Worm (Caenorhabditis elegans): ENCODE measurements around the gene shc-3.

The shc-3 gene

DNA sequence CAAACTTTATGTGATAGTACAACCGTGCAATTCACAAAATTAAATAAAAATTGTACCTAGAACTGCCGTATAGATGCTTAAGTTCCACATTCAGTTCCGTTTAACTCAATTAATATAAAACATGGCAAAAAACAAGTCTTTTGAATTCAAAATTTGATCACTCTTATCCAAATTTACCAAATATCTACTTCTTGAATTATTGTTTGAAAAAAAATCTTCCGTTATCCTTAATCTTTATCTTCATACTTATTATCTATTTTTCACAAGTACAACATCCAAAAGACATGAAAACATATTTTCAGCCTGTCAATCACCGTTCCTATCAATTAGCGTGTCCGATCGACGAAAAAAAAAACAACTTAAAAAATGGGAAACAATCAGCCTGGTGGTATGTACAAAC lies 38.1 kb downstream of the shc-3 start, which contains the start of gene aakb-1:
aakb-1 (plus strand) TSS at position 301 of the 400 bp plus-strand sequence.
- TF ChIP-seq B0310.2 (tag; optimal IDR thresholded peaks at IDR 0.05) (no peak), hmbx-1 (tag; optimal IDR thresholded peaks at IDR 0.05) (no peak), scrt-1 (GFP tag; IDR thresholded peaks at IDR 0.05) (no peak), tbx-11 (GFP tag; IDR thresholded peaks at IDR 0.05) (no peak), flt-1 (GFP tag; IDR thresholded peaks at IDR 0.05) (no peak), ets-7 (tag; optimal IDR thresholded peaks at IDR 0.05) (no peak), tbx-37 (GFP tag; conservative IDR thresholded peaks at IDR 0.05) (no peak)

DNA sequence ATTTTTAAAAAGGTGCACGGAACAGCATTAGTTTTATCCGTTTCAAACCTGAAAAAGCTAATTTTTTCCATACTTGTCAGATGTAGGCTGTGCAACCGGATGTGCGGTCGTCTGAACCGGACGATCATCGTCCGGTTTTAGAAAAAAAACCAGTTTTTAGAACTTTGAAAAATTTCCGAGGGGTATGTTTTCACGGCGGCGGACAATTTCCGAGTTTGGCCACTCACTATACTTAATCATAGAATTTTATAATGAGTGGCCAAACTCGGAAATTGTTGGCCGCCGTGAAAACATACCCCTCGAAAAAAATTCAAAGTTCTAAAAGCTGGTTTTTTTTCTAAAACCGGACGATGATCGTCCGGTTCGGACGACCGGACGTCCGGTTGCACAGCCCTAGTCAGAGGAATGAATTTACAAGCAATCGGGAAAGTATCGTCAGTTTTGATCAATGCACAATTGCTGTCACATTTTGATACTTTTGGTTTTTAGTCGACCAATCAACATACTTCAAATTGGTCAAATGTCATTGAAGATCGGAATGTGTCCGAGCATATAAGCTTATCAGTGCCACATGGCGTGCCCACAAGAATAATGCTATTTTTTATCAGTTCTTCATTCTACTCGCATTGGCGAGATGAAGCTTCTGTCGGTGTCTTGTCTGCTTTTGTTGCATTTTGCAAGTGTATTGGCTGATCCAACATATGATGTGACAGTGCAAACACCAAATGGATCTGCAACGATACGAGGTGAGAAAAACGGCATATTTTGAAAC lies 42.5 kb downstream of the shc-3 start, which contains the start of gene cest-13:
cest-13 (plus strand) TSS at position 562 of the 772 bp plus-strand sequence.
- TF ChIP-seq ets-7 (tag; optimal IDR thresholded peaks at IDR 0.05) = no peak
- no peak for TF ChIP-seq ceh-13 (GFP tag; optimal IDR thresholded peaks at IDR 0.05)
- TF ChIP-seq tra-4 (tag; optimal IDR thresholded peaks at IDR 0.05) = no peak
- no peak for TF ChIP-seq scrt-1 (GFP tag; IDR thresholded peaks at IDR 0.05)
- TF ChIP-seq tbx-37 (GFP tag; conservative IDR thresholded peaks at IDR 0.05) = no peak
- TF ChIP-seq sea-1 (GFP tag; conservative IDR thresholded peaks at IDR 0.05) = no peak

DNA sequence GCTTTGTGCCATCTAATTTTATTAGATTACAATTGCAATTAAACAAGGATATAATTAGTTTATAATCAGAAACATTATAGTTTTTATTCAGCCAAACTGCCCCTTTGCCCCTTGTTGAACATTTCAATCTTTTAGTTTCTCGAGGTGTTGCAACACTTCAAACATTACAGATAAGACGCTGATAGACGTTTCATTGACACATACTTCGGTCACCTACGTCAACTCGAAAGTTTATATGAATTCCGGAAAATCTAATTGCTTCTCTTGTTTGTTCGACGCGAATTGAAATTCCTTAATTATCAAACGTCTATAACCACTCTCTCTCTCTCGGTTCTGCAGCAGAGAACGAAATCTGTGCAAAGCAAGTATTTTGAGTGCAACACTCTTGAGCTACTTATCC lies 49.9 kb downstream of the shc-3 start:
- no peak for TF ChIP-seq aly-1 (tag; optimal IDR thresholded peaks at IDR 0.05)
- TF ChIP-seq F13C5.2 (tag; optimal IDR thresholded peaks at IDR 0.05) = no peak
- no peak for TF ChIP-seq hnd-1 (tag; optimal IDR thresholded peaks at IDR 0.05)
- no peak for TF ChIP-seq scrt-1 (GFP tag; IDR thresholded peaks at IDR 0.05)
- no peak for TF ChIP-seq flt-1 (GFP tag; IDR thresholded peaks at IDR 0.05)
- no peak for TF ChIP-seq sea-1 (GFP tag; conservative IDR thresholded peaks at IDR 0.05)
- no peak for TF ChIP-seq hmg-4 (GFP tag; optimal IDR thresholded peaks at IDR 0.05)
- no peak for TF ChIP-seq pes-1 (GFP tag; IDR thresholded peaks at IDR 0.05)
- no peak for TF ChIP-seq tbx-37 (GFP tag; conservative IDR thresholded peaks at IDR 0.05)
- TF ChIP-seq tbx-11 (GFP tag; IDR thresholded peaks at IDR 0.05) = no peak
- no peak for TF ChIP-seq ets-7 (tag; optimal IDR thresholded peaks at IDR 0.05)
- no peak for TF ChIP-seq tra-4 (tag; optimal IDR thresholded peaks at IDR 0.05)
- no peak for TF ChIP-seq B0310.2 (tag; optimal IDR thresholded peaks at IDR 0.05)
- no peak for TF ChIP-seq ceh-13 (GFP tag; optimal IDR thresholded peaks at IDR 0.05)
- no peak for TF ChIP-seq hmbx-1 (tag; optimal IDR thresholded peaks at IDR 0.05)
- TF ChIP-seq ceh-36 (tag; optimal IDR thresholded peaks at IDR 0.05) = no peak
- no peak for TF ChIP-seq ama-1 (optimal IDR thresholded peaks at IDR 0.05)

DNA sequence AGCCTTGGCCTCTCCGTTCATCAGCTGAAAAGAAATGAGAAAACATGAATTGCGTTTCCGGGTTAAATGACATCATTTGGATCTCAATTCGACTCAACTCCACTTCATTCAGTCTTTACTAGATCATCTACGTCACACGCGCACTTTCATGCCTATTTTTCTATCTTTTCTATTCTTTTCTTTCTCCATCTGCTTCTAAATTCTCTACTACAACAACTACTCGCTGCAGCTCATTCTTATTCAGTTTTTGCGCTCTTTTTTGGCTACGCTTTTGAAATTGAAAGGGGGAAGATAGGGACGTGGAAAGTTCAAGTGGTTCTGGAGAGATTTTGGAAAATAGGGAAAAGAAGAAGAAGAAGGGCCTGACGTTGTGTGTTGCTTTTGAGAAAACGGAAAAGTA lies 51.2 kb downstream of the shc-3 start:
- TF ChIP-seq flt-1 (GFP tag; IDR thresholded peaks at IDR 0.05) (no peak), ets-7 (tag; optimal IDR thresholded peaks at IDR 0.05) (no peak)
